Worm (Caenorhabditis elegans): ENCODE measurements around the gene dpff-1.

Gene dpff-1

DNA sequence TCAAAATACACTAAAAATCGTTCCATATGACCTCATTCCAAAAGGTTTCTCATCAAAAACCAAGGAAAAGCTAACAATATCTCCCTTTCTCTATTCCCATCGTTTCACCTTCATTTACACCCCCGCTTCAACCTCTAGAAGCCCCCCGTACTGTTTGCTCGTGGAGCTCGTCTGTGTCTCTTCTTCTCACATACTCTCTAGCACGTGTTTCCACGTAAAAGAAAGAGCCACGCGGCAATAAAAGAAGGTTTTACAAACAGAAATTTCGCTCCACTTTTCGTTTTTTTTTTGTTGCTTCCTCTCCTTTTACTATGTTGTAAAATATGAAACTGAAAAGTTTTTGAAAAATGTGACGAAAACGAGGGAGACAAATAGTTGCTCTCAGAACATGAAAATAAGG, 13.2 kb downstream of the dpff-1 start:
- no peak for TF ChIP-seq lin-32 (GFP tag; optimal IDR thresholded peaks at IDR 0.05)
- TF ChIP-seq sptf-1 (tag; optimal IDR thresholded peaks at IDR 0.05), result no peak
- TF ChIP-seq unc-39 (tag; optimal IDR thresholded peaks at IDR 0.05), result no peak

DNA sequence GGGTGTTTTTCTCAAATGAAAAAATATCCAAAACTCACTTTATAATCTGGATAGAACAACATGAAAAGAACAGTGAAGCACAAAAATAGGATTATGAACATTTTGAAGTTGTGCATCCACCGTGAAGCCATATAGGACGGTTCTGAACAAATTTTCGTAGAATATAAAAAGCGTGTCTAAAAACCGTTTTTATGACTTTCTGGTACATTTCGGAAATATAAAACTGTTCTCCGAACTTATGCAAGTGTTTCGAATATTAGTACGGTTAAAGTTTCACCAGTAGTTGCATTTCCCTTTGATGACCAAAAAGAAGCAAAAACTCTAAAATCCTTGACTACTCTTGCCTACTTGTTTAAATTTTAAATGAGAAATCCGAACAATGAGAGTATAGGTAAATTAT, 17.5 kb downstream of the dpff-1 start, which contains the start of gene C28H8.8:
Gene C28H8.8, minus strand, starts transcription at position 101 of the 400 bp plus-strand sequence.
- TF ChIP-seq sem-2 (GFP tag; optimal IDR thresholded peaks at IDR 0.05) (no peak), ceh-39 (tag; optimal IDR thresholded peaks at IDR 0.05) (no peak), sptf-1 (tag; optimal IDR thresholded peaks at IDR 0.05) (no peak), nhr-76 (tag; optimal IDR thresholded peaks at IDR 0.05) (no peak), ces-1 (GFP tag; optimal IDR thresholded peaks at IDR 0.05) (no peak)

DNA sequence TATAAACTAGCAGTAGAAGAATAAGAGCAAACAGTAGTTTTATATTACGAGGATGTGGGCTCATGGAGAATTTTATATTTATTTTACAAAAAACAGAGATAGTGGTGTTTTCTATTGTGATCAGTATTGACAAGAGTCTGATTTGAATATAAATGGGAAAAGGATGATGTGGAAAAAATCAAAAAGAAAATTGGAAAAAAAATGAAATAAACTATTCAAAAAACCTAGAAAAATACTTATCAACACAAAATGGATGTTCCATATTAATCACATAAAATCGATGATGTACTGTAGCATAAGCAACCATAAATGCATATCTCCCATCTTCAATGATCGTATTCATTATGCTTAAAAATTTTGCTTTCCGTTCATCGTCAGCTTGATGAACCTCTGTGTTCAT, 19.3 kb downstream of the dpff-1 start, which contains the start of gene C28H8.7:
Gene C28H8.7, minus strand, starts transcription at position 101 of the 400 bp plus-strand sequence.
- TF ChIP-seq unc-39 (tag; optimal IDR thresholded peaks at IDR 0.05) (no peak), mab-5 (tag; optimal IDR thresholded peaks at IDR 0.05) (no peak), unc-62 (GFP tag; optimal IDR thresholded peaks at IDR 0.05) (no peak), hlh-1 (tag; optimal IDR thresholded peaks at IDR 0.05) (no peak), lsy-2 (tag; optimal IDR thresholded peaks at IDR 0.05) (no peak), nhr-12 (tag; optimal IDR thresholded peaks at IDR 0.05) (no peak), mls-2 (tag; optimal IDR thresholded peaks at IDR 0.05) (no peak)

DNA sequence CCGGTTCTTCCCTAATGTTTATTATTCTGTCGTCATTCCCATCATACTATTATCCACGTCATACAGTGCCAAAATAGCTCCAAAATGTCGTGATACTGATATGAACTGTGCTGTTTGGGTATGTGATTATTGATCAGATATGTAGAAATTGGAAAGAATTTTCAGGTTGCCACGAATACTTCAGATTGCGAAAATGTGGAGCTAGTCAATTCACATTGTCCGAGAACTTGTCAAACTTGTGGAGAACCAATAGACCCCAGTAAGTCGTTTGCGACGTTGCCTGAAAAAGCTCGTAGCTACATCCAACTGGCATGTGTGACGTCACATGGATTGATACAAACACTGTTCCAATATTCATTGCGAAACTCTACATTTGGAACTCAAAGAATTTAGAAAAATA, 21.7 kb downstream of the dpff-1 start:
- TF ChIP-seq bed-3 (GFP tag; optimal IDR thresholded peaks at IDR 0.05) (no peak), nhr-76 (tag; optimal IDR thresholded peaks at IDR 0.05) (no peak), lin-13 (tag; optimal IDR thresholded peaks at IDR 0.05) (no peak), lin-32 (GFP tag; optimal IDR thresholded peaks at IDR 0.05) (no peak), flh-1 (GFP tag; optimal IDR thresholded peaks at IDR 0.05) (no peak), drap-1 (GFP tag; optimal IDR thresholded peaks at IDR 0.05) (no peak), M03D4.4 (tag; optimal IDR thresholded peaks at IDR 0.05) (no peak), blmp-1 (tag; optimal IDR thresholded peaks at IDR 0.05) (no peak), lsy-2 (tag; optimal IDR thresholded peaks at IDR 0.05) (no peak), hlh-1 (tag; optimal IDR thresholded peaks at IDR 0.05) (no peak), mep-1 (tag; optimal IDR thresholded peaks at IDR 0.05) (no peak), mab-5 (tag; optimal IDR thresholded peaks at IDR 0.05) (no peak), nhr-237 (tag; optimal IDR thresholded peaks at IDR 0.05) (no peak), pha-4 (tag; optimal IDR thresholded peaks at IDR 0.05) (no peak), nhr-2 (tag; optimal IDR thresholded peaks at IDR 0.05) (no peak), ceh-83 (GFP tag; optimal IDR thresholded peaks at IDR 0.05) (no peak), ztf-11 (tag; optimal IDR thresholded peaks at IDR 0.05) (no peak)

DNA sequence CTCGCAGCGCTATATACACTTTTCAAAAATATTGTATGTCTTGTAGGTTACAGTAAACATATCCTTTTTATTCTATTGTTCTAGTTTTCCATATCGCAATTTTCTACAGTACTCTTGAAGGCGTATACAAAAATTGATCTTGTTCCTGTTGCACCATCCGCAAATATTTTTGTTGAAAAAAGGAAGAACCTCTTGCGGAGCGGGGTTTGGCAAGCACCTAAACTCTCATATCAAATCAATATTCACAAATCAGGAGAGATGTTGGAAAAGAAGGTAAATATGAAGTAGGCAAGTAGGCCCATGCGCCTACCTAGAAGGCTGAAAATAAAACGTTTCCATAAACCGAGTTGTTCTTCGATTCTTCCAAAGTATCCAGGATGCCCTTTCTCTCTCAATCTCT, 22.1 kb downstream of the dpff-1 start, which contains the start of gene C28H8.5:
Gene C28H8.5, plus strand, starts transcription at position 301 of the 400 bp plus-strand sequence.
- no peak for TF ChIP-seq lin-13 (tag; optimal IDR thresholded peaks at IDR 0.05)
- TF ChIP-seq unc-62 (GFP tag; optimal IDR thresholded peaks at IDR 0.05), result no peak
- no peak for TF ChIP-seq snpc-4 (tag; optimal IDR thresholded peaks at IDR 0.05)
- TF ChIP-seq pha-4 (tag; optimal IDR thresholded peaks at IDR 0.05), result no peak
- TF ChIP-seq drap-1 (GFP tag; optimal IDR thresholded peaks at IDR 0.05), result no peak
- TF ChIP-seq tbx-8 (GFP tag; optimal IDR thresholded peaks at IDR 0.05), result no peak
- TF ChIP-seq ceh-39 (tag; optimal IDR thresholded peaks at IDR 0.05), result no peak
- no peak for TF ChIP-seq nhr-28 (tag; optimal IDR thresholded peaks at IDR 0.05)
- no peak for TF ChIP-seq unc-39 (tag; optimal IDR thresholded peaks at IDR 0.05)
- TF ChIP-seq mls-2 (tag; optimal IDR thresholded peaks at IDR 0.05), result no peak
- no peak for TF ChIP-seq bed-3 (GFP tag; optimal IDR thresholded peaks at IDR 0.05)
- no peak for TF ChIP-seq unc-120 (tag; optimal IDR thresholded peaks at IDR 0.05; ENCODE audit: poor library complexity, severe bottlenecking)
- no peak for TF ChIP-seq nhr-237 (tag; optimal IDR thresholded peaks at IDR 0.05)
- no peak for TF ChIP-seq mep-1 (tag; optimal IDR thresholded peaks at IDR 0.05)
- no peak for TF ChIP-seq ceh-83 (GFP tag; optimal IDR thresholded peaks at IDR 0.05)
- no peak for TF ChIP-seq blmp-1 (tag; optimal IDR thresholded peaks at IDR 0.05)
- no peak for TF ChIP-seq mab-5 (tag; optimal IDR thresholded peaks at IDR 0.05)
- TF ChIP-seq flh-1 (GFP tag; optimal IDR thresholded peaks at IDR 0.05), result no peak

DNA sequence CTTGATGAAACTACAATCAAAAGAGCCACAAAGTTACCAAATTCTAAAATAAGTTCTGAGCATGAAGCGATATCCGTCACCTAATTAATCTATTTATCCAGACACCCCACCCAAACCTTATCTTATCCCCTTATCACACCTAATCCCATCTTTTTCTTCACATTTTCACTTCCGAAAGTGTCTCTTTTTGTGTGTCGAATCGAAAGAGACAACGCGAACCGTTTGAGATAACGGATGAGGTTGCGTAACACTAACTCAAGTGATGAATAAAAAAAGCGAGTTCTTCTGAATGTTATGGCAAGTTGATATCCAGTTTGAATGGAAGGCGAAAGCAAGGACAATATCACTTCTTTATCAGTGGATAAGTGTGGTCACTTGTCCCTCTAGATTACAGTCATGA, 22.6 kb downstream of the dpff-1 start:
- TF ChIP-seq drap-1 (GFP tag; optimal IDR thresholded peaks at IDR 0.05), result no peak
- TF ChIP-seq ces-1 (GFP tag; optimal IDR thresholded peaks at IDR 0.05), result no peak
- TF ChIP-seq mab-5 (tag; optimal IDR thresholded peaks at IDR 0.05), result no peak
- no peak for TF ChIP-seq ztf-11 (tag; optimal IDR thresholded peaks at IDR 0.05)
- no peak for TF ChIP-seq bed-3 (GFP tag; optimal IDR thresholded peaks at IDR 0.05)
- TF ChIP-seq unc-39 (tag; optimal IDR thresholded peaks at IDR 0.05), result no peak
- no peak for TF ChIP-seq tbx-8 (GFP tag; optimal IDR thresholded peaks at IDR 0.05)
- no peak for TF ChIP-seq lin-32 (GFP tag; optimal IDR thresholded peaks at IDR 0.05)
- TF ChIP-seq ceh-83 (GFP tag; optimal IDR thresholded peaks at IDR 0.05), result no peak
- TF ChIP-seq flh-1 (GFP tag; optimal IDR thresholded peaks at IDR 0.05), result no peak
- no peak for TF ChIP-seq snpc-4 (tag; optimal IDR thresholded peaks at IDR 0.05)
- TF ChIP-seq nhr-76 (tag; optimal IDR thresholded peaks at IDR 0.05), result no peak
- TF ChIP-seq ceh-43 (GFP tag; optimal IDR thresholded peaks at IDR 0.05), result no peak

Data from whole organism, mixed stage, embryonic.